Fruit fly (Drosophila melanogaster) whole organism, embryonic: ENCODE measurements around the gene CG6055.

Experiments used
- Abd-B ChIP-seq: fragments of 200-800 bp; sonication (Bioruptor generic); optimal IDR thresholded peaks from 2 replicates; lab custom pipeline; 2018; ENCODE audit warnings: missing biosample characterization, mild to moderate bottlenecking, missing genetic modification characterization, moderate library complexity
- Aef1 ChIP-seq: fragments of 200-800 bp; sonication (Bioruptor generic); IDR thresholded peaks from 3 replicates; pipeline ENCODE4 v1.3.6; 2022; ENCODE audit warnings: missing biosample characterization, missing genetic modification characterization
- CG10565 ChIP-seq: fragments of 200-800 bp; sonication (Bioruptor generic); optimal IDR thresholded peaks from 3 replicates; lab custom pipeline; 2016; ENCODE audit warnings: missing biosample characterization, mild to moderate bottlenecking, missing genetic modification characterization
- CG11085 ChIP-seq: fragments of 200-800 bp; sonication (Bioruptor generic); IDR thresholded peaks from 2 replicates; pipeline ENCODE4 v1.3.6; 2022; ENCODE audit warnings: missing biosample characterization, missing genetic modification characterization
- CG11696 ChIP-seq: fragments of 200-800 bp; sonication (Bioruptor generic); IDR thresholded peaks from 2 replicates; pipeline ENCODE4 v1.3.6; 2022; ENCODE audit warnings: missing biosample characterization, missing genetic modification characterization
- CG12659 ChIP-seq: fragments of 200-800 bp; sonication (Bioruptor generic); optimal IDR thresholded peaks from 3 replicates; lab custom pipeline; 2017; ENCODE audit warnings: mild to moderate bottlenecking, missing biosample characterization, missing genetic modification reagents, missing genetic modification characterization
- CG16813 ChIP-seq: fragments of 200-800 bp; sonication (Bioruptor generic); IDR thresholded peaks from 3 replicates; pipeline ENCODE4 v1.3.6; 2022; ENCODE audit warnings: missing biosample characterization, missing genetic modification characterization; ENCODE audit not compliant: partially characterized antibody
- CG16863 ChIP-seq: fragments of 200-800 bp; sonication (Bioruptor generic); optimal IDR thresholded peaks from 3 replicates; lab custom pipeline; 2016; ENCODE audit warnings: missing biosample characterization, missing genetic modification characterization
- CG17328 ChIP-seq: fragments of 200-800 bp; sonication (Bioruptor generic); IDR thresholded peaks from 2 replicates; pipeline ENCODE4 v1.3.6; 2022; ENCODE audit warnings: missing biosample characterization, missing genetic modification characterization
- CG18476 ChIP-seq: fragments of 200-800 bp; sonication (Bioruptor generic); optimal IDR thresholded peaks from 2 replicates; lab custom pipeline; 2016; ENCODE audit warnings: missing biosample characterization, mild to moderate bottlenecking, missing genetic modification characterization
- CG2678 ChIP-seq: fragments of 200-800 bp; sonication (Bioruptor generic); optimal IDR thresholded peaks from 3 replicates; lab custom pipeline; 2019; ENCODE audit warnings: missing biosample characterization, mild to moderate bottlenecking, missing genetic modification characterization, moderate library complexity
- CG2889 ChIP-seq: fragments of 200-800 bp; sonication (Bioruptor generic); IDR thresholded peaks from 3 replicates; pipeline ENCODE4 v1.3.6; 2022; ENCODE audit warnings: missing biosample characterization, missing genetic modification characterization
- CG31441 ChIP-seq: fragments of 200-800 bp; sonication (Bioruptor generic); IDR thresholded peaks from 2 replicates; pipeline ENCODE4 v1.3.6; 2022; ENCODE audit warnings: missing biosample characterization, missing genetic modification characterization
- CG34422 ChIP-seq: fragments of 200-800 bp; sonication (Bioruptor generic); IDR thresholded peaks from 3 replicates; pipeline ENCODE4 v1.3.6; 2022; ENCODE audit warnings: missing biosample characterization, missing genetic modification characterization
- CG6654 ChIP-seq: fragments of 200-800 bp; sonication (Bioruptor generic); optimal IDR thresholded peaks from 2 replicates; lab custom pipeline; 2017; ENCODE audit warnings: missing biosample characterization, mild to moderate bottlenecking, missing genetic modification characterization
- CG7987 ChIP-seq: fragments of 200-800 bp; sonication (Bioruptor generic); optimal IDR thresholded peaks from 2 replicates; lab custom pipeline; 2018; ENCODE audit warnings: missing biosample characterization, mild to moderate bottlenecking, missing genetic modification characterization, moderate library complexity
- CG8089 ChIP-seq: fragments of 200-800 bp; sonication (Bioruptor generic); optimal IDR thresholded peaks from 3 replicates; lab custom pipeline; 2016; ENCODE audit warnings: missing biosample characterization, missing genetic modification characterization
- CG9215 ChIP-seq: fragments of 200-800 bp; sonication (Bioruptor generic); IDR thresholded peaks from 2 replicates; pipeline ENCODE4 v1.3.6; 2022; ENCODE audit warnings: missing biosample characterization, missing genetic modification characterization
- Camta ChIP-seq: fragments of 200-800 bp; sonication (Bioruptor generic); optimal IDR thresholded peaks from 2 replicates; lab custom pipeline; 2016; ENCODE audit warnings: missing biosample characterization, missing genetic modification characterization
- D19A ChIP-seq: fragments of 200-800 bp; optimal IDR thresholded peaks from 3 replicates; lab custom pipeline; 2019; ENCODE audit warnings: missing biosample characterization, mild to moderate bottlenecking, missing genetic modification characterization, moderate library complexity
- Doc2 ChIP-seq: fragments of 200-800 bp; sonication (Bioruptor generic); IDR thresholded peaks from 2 replicates; pipeline ENCODE4 v1.3.6; 2022; ENCODE audit warnings: missing biosample characterization, missing genetic modification characterization
- Drgx ChIP-seq: fragments of 200-800 bp; sonication (Bioruptor generic); IDR thresholded peaks from 2 replicates; pipeline ENCODE4 v1.3.6; 2022; ENCODE audit warnings: missing biosample characterization, missing genetic modification characterization
- Fer1 ChIP-seq: fragments of 200-800 bp; sonication (Bioruptor generic); optimal IDR thresholded peaks from 2 replicates; lab custom pipeline; 2017; ENCODE audit warnings: missing biosample characterization, mild to moderate bottlenecking, missing genetic modification characterization
- H2.0 ChIP-seq: fragments of 200-800 bp; sonication (Bioruptor generic); IDR thresholded peaks from 2 replicates; pipeline ENCODE4 v1.3.6; 2022; ENCODE audit warnings: missing biosample characterization, missing genetic modification characterization
- HLHmδ ChIP-seq: fragments of 200-800 bp; sonication (Bioruptor generic); optimal IDR thresholded peaks from 2 replicates; lab custom pipeline; 2018; ENCODE audit warnings: missing biosample characterization, mild to moderate bottlenecking, missing genetic modification characterization, moderate library complexity
- Hand ChIP-seq: fragments of 200-800 bp; sonication (Bioruptor generic); optimal IDR thresholded peaks from 2 replicates; lab custom pipeline; 2017; ENCODE audit warnings: mild to moderate bottlenecking, missing biosample characterization, missing genetic modification reagents, missing genetic modification characterization
- Hmx ChIP-seq: fragments of 200-800 bp; sonication (Bioruptor generic); optimal IDR thresholded peaks from 2 replicates; lab custom pipeline; 2016; ENCODE audit warnings: missing biosample characterization, missing genetic modification characterization
- Hr39 ChIP-seq: fragments of >200 bp; optimal IDR thresholded peaks from 2 replicates; lab custom pipeline; 2017
- Ptx1 ChIP-seq: fragments of 200-800 bp; sonication (Bioruptor generic); IDR thresholded peaks from 2 replicates; pipeline ENCODE4 v1.3.6; 2022; ENCODE audit warnings: missing biosample characterization, missing genetic modification characterization
- amos ChIP-seq: fragments of 200-800 bp; sonication (Bioruptor generic); IDR thresholded peaks from 2 replicates; pipeline ENCODE4 v1.3.6; 2022; ENCODE audit warnings: missing biosample characterization, missing genetic modification characterization; ENCODE audit not compliant: partially characterized antibody
- ase ChIP-seq: fragments of 200-800 bp; sonication (Bioruptor generic); IDR thresholded peaks from 3 replicates; pipeline ENCODE4 v1.3.6; 2022; ENCODE audit warnings: missing biosample characterization, missing genetic modification characterization
- bigmax ChIP-seq: fragments of 200-800 bp; sonication (Bioruptor generic); optimal IDR thresholded peaks from 2 replicates; lab custom pipeline; 2018; ENCODE audit warnings: missing biosample characterization, mild to moderate bottlenecking, missing genetic modification characterization
- caup ChIP-seq: fragments of 200-800 bp; sonication (Bioruptor generic); optimal IDR thresholded peaks from 3 replicates; lab custom pipeline; 2017; ENCODE audit warnings: missing biosample characterization, mild to moderate bottlenecking, missing genetic modification characterization, moderate library complexity; ENCODE audit not compliant: severe bottlenecking
- chinmo ChIP-seq: fragments of 200-800 bp; sonication (Bioruptor generic); IDR thresholded peaks from 4 replicates; pipeline ENCODE4 v1.3.6; 2022; ENCODE audit warnings: missing biosample characterization, missing genetic modification characterization; ENCODE audit not compliant: partially characterized antibody
- cwo ChIP-seq: fragments of 200-800 bp; sonication (Bioruptor generic); optimal IDR thresholded peaks from 3 replicates; lab custom pipeline; 2017; ENCODE audit warnings: missing biosample characterization, missing genetic modification characterization, mild to moderate bottlenecking, moderate library complexity, missing genetic modification reagents
- ewg ChIP-seq: fragments of 200-800 bp; sonication (Bioruptor generic); optimal IDR thresholded peaks from 3 replicates; lab custom pipeline; 2017; ENCODE audit warnings: mild to moderate bottlenecking, missing biosample characterization, missing genetic modification reagents, missing genetic modification characterization
- eyg ChIP-seq: fragments of 200-800 bp; sonication (Bioruptor generic); optimal IDR thresholded peaks from 3 replicates; lab custom pipeline; 2016; ENCODE audit warnings: missing biosample characterization, missing genetic modification characterization
- ind ChIP-seq: fragments of 200-800 bp; sonication (Bioruptor generic); optimal IDR thresholded peaks from 3 replicates; lab custom pipeline; 2016; ENCODE audit warnings: missing biosample characterization, missing genetic modification characterization
- ken ChIP-seq: fragments of 200-800 bp; sonication (Bioruptor generic); IDR thresholded peaks from 3 replicates; pipeline ENCODE4 v1.3.6; 2022; ENCODE audit warnings: missing biosample characterization, missing genetic modification characterization
- mld ChIP-seq: fragments of 200-800 bp; sonication (Bioruptor generic); IDR thresholded peaks from 3 replicates; pipeline ENCODE4 v1.3.6; 2022; ENCODE audit warnings: missing biosample characterization, missing genetic modification characterization; ENCODE audit not compliant: partially characterized antibody
- nau ChIP-seq: fragments of 200-800 bp; sonication (Bioruptor generic); optimal IDR thresholded peaks from 3 replicates; lab custom pipeline; 2017; ENCODE audit warnings: missing biosample characterization, mild to moderate bottlenecking, missing genetic modification characterization, missing genetic modification reagents
- peb ChIP-seq: fragments of 200-800 bp; sonication (Bioruptor generic); IDR thresholded peaks from 2 replicates; pipeline ENCODE4 v1.3.6; 2022; ENCODE audit warnings: missing biosample characterization, missing genetic modification characterization
- prd ChIP-seq, 3 experiments: fragments of >200 bp in 2 of 3; fragments of 200-800 bp in 1 of 3; sonication (Bioruptor generic) in 1 of 3; optimal IDR thresholded peaks in 2 of 3; IDR thresholded peaks in 1 of 3; 2 replicates in 2 of 3; 3 replicates in 1 of 3; pipeline versions ENCODE4 v1.3.6 to Lab custom; 2017 to 2022; ENCODE audit warnings: missing biosample characterization in 1 of 3, missing genetic modification characterization in 1 of 3
- ranshi ChIP-seq: fragments of 200-800 bp; sonication (Bioruptor generic); IDR thresholded peaks from 2 replicates; pipeline ENCODE4 v1.3.6; 2022; ENCODE audit warnings: missing biosample characterization, missing genetic modification characterization
- sisA ChIP-seq: fragments of 200-800 bp; sonication (Bioruptor generic); IDR thresholded peaks from 2 replicates; pipeline ENCODE4 v1.3.6; 2022; ENCODE audit warnings: missing biosample characterization, missing genetic modification characterization
- slbo ChIP-seq: fragments of 200-800 bp; sonication (Bioruptor generic); IDR thresholded peaks from 2 replicates; pipeline ENCODE4 v1.3.6; 2022; ENCODE audit warnings: missing biosample characterization, missing genetic modification characterization
- so ChIP-seq: fragments of 200-800 bp; sonication (Bioruptor generic); IDR thresholded peaks from 3 replicates; pipeline ENCODE4 v1.3.6; 2022; ENCODE audit warnings: missing biosample characterization, missing genetic modification characterization
- tap ChIP-seq: fragments of 200-800 bp; optimal IDR thresholded peaks from 3 replicates; lab custom pipeline; 2019; ENCODE audit warnings: missing biosample characterization, mild to moderate bottlenecking, missing genetic modification characterization, moderate library complexity
- tin ChIP-seq: fragments of 200-800 bp; sonication (Bioruptor generic); optimal IDR thresholded peaks from 3 replicates; lab custom pipeline; 2016; ENCODE audit warnings: missing biosample characterization, missing genetic modification characterization
- wdn ChIP-seq: fragments of 200-800 bp; sonication (Bioruptor generic); IDR thresholded peaks from 2 replicates; pipeline ENCODE4 v1.3.6; 2022; ENCODE audit warnings: missing biosample characterization, missing genetic modification characterization

The CG6055 gene

DNA sequence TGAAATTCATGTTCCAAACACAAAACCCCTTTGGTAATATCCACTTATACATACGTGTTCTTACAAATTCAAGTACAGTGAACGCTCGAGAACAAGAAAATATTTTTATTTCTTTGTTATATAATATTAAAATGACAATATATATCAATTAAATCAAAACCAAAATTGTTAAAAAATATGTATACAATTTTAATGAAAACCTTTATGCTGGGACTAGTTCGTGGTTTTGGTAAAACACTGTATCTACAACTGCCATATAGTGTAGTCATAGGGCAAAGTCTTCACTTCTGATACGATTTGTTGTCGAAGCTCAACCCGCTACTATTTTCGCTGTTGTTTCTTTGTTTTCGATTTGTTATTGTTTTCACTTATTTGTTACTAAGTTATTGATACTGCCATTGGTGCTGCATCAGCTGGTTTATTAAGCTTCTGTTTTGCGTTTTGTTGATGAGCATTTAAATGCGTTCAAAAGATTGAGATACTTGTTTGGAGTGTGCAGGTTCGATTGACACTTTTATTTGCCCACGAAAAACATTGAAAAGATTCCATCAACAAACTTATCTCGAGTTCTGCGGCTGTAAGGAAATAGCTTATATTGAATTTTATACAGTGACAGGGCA, 31.5 kb upstream of the CG6055 start (continued):
- TF ChIP-seq CG8089 (GFP tag; lab: Kevin White, UChicago) (no peak), Drgx (GFP tag; lab: Robert Waterston, UW) (peak; percentile 66), CG2889 (GFP tag; lab: Robert Waterston, UW) (no peak), tin (peak; percentile 22), eyg (GFP tag; lab: Kevin White, UChicago) (no peak), CG34422 (no peak), CG17328 (peak; percentile 49; the same call in 1 of the 2 replicates), CG11085 (GFP tag; lab: Robert Waterston, UW) (peak; percentile 37; the same call in 1 of the 2 replicates), ase (no peak), nau (GFP tag; lab: Kevin White, UChicago) (no peak), CG7987 (GFP tag; lab: Kevin White, UChicago) (no peak), CG6654 (GFP tag; lab: Kevin White, UChicago) (no peak), CG16863 (no peak), CG12659 (GFP tag; lab: Kevin White, UChicago) (peak; percentile 0), ind (GFP tag; lab: Kevin White, UChicago) (peak; percentile 6), mld (GFP tag; lab: Robert Waterston, UW) (no peak), caup (peak; percentile 14), ewg (GFP tag; lab: Kevin White, UChicago) (no peak), H2.0 (GFP tag; lab: Robert Waterston, UW) (peak; percentile 35), tap (tag; lab: Kevin White, UChicago) (peak; percentile 40), CG2678 (tag; lab: Kevin White, UChicago) (peak; percentile 66), amos (no peak), Fer1 (GFP tag; lab: Kevin White, UChicago) (peak; percentile 43), Abd-B (GFP tag; lab: Kevin White, UChicago) (peak; percentile 3), CG16813 (GFP tag; lab: Robert Waterston, UW) (no peak), CG11696 (GFP tag; lab: Robert Waterston, UW) (no peak), Doc2 (no peak), Ptx1 (GFP tag; lab: Robert Waterston, UW) (peak; percentile 46; the same call in 1 of the 2 replicates), Camta (no peak), prd (optimal IDR thresholded peaks at IDR 0.05; lab: Kevin White, UChicago) (no peak), prd (GFP tag; IDR thresholded peaks at IDR 0.05; lab: Robert Waterston, UW) (peak; percentile 52; the same call in 1 of the 3 replicates), peb (no peak), CG31441 (GFP tag; lab: Robert Waterston, UW) (0 out of 2 replicates have a peak, but pooled peaks have one; percentile 15), HLHmδ (no peak), sisA (GFP tag; lab: Robert Waterston, UW) (peak; percentile 43), Hmx (no peak), so (GFP tag; lab: Robert Waterston, UW) (no peak), wdn (GFP tag; lab: Robert Waterston, UW) (0 out of 2 replicates have a peak, but pooled peaks have one; percentile 67), CG9215 (GFP tag; lab: Robert Waterston, UW) (peak; percentile 29; the same call in 1 of the 2 replicates), Hand (GFP tag; lab: Kevin White, UChicago) (peak; percentile 11), ranshi (peak; percentile 38), chinmo (GFP tag; lab: Robert Waterston, UW) (no peak), cwo (GFP tag; lab: Kevin White, UChicago) (peak; percentile 35), Aef1 (no peak; the same call in 2 of the 3 replicates), ken (peak; percentile 5; the same call in 1 of the 3 replicates), CG18476 (GFP tag; lab: Kevin White, UChicago) (no peak), CG10565 (GFP tag; lab: Kevin White, UChicago) (no peak), D19A (tag; lab: Kevin White, UChicago) (peak; percentile 19), slbo (GFP tag; lab: Robert Waterston, UW) (peak; percentile 79), Hr39 (lab: Kevin White, UChicago) (no peak), bigmax (no peak)
